Worm (Caenorhabditis elegans) whole organism, L2 larva: ENCODE measurements around the gene C34D10.5.

ENCODE experiments used
- lin-39 ChIP-seq: fragments of 150-350 bp; optimal IDR thresholded peaks from 2 replicates; lab custom pipeline; 2014; ENCODE audit warnings: missing biosample characterization, missing genetic modification reagents, missing genetic modification characterization
- ztf-11 ChIP-seq: sonication (generic microtip); optimal IDR thresholded peaks from 2 replicates; lab custom pipeline; 2017; ENCODE audit warnings: missing biosample characterization, missing genetic modification characterization

DNA sequence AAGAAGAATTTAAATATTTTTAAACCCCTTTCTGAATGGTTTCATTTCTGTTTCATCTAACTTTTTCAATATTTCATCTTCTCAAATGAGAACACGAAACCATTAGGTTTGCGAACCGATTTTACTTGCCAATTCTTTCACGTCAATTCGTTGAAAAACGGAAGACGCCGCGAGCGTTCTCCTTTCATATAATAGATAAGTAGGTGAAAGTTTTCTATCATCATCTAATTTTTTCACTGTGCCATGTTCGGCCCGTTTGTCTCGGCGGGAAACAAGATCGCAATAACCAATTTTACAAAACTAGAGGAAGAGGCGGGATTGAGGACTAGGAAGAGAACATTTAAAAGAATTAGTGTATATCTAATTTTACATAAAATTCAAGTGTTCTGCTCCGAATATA is 27.3 kb downstream of the C34D10.5 start, which contains the start of gene C18A11.4:
- TF ChIP-seq lin-39 (tag; lab: Kevin White, UChicago) (no peak), ztf-11 (tag; lab: Kevin White, UChicago) (no peak)
